Fruit fly (Drosophila melanogaster) whole organism, embryonic: Measurements from ENCODE around the gene foxo.
A peak's percentile ranks its signal among the peaks of the same experiment; 100 is the strongest.

Experiments used
- Adf1 ChIP-seq: fragments of 200-800 bp; sonication (Bioruptor generic); IDR thresholded peaks from 2 replicates; pipeline ENCODE4 v1.3.6; 2022; ENCODE audit warnings: missing biosample characterization, missing genetic modification characterization
- Blimp-1 ChIP-seq: fragments of 200-800 bp; sonication (Bioruptor generic); optimal IDR thresholded peaks from 3 replicates; lab custom pipeline; 2018; ENCODE audit warnings: missing biosample characterization, missing genetic modification characterization, mild to moderate bottlenecking, moderate library complexity, missing genetic modification reagents
- CG10543 ChIP-seq: fragments of 200-800 bp; sonication (Bioruptor generic); optimal IDR thresholded peaks from 3 replicates; lab custom pipeline; 2017; ENCODE audit warnings: missing biosample characterization, mild to moderate bottlenecking, missing genetic modification characterization, moderate library complexity
- CG12769 ChIP-seq: fragments of 200-800 bp; sonication (Bioruptor generic); optimal IDR thresholded peaks from 2 replicates; lab custom pipeline; 2019; ENCODE audit warnings: missing biosample characterization, mild to moderate bottlenecking, missing genetic modification characterization, moderate library complexity
- CG1647 ChIP-seq: fragments of 200-800 bp; sonication (Bioruptor generic); optimal IDR thresholded peaks from 3 replicates; lab custom pipeline; 2016; ENCODE audit warnings: missing biosample characterization, missing genetic modification characterization
- CG17359 ChIP-seq: fragments of 200-800 bp; sonication (Bioruptor generic); optimal IDR thresholded peaks from 3 replicates; lab custom pipeline; 2018; ENCODE audit warnings: missing biosample characterization, mild to moderate bottlenecking, missing genetic modification characterization, moderate library complexity
- CG2129 ChIP-seq: fragments of 200-800 bp; sonication (Bioruptor generic); IDR thresholded peaks from 2 replicates; pipeline ENCODE4 v1.3.6; 2022; ENCODE audit warnings: missing biosample characterization, missing genetic modification characterization; ENCODE audit not compliant: partially characterized antibody
- CG2202 ChIP-seq: fragments of 200-800 bp; sonication (Bioruptor generic); optimal IDR thresholded peaks from 2 replicates; lab custom pipeline; 2018; ENCODE audit warnings: missing biosample characterization, mild to moderate bottlenecking, missing genetic modification characterization
- CG32532 ChIP-seq: fragments of 200-800 bp; sonication (Bioruptor generic); IDR thresholded peaks from 2 replicates; pipeline ENCODE4 v1.3.6; 2022; ENCODE audit warnings: missing biosample characterization, missing genetic modification characterization
- CG32772 ChIP-seq: fragments of 200-800 bp; sonication (Bioruptor generic); IDR thresholded peaks from 2 replicates; pipeline ENCODE4 v1.3.6; 2022; ENCODE audit warnings: missing biosample characterization, missing genetic modification characterization
- CG5180 ChIP-seq: fragments of 200-800 bp; sonication (Bioruptor generic); optimal IDR thresholded peaks from 3 replicates; lab custom pipeline; 2017; ENCODE audit warnings: missing biosample characterization, missing genetic modification characterization, mild to moderate bottlenecking, moderate library complexity, missing genetic modification reagents
- CG6254 ChIP-seq: fragments of 200-800 bp; sonication (Bioruptor generic); optimal IDR thresholded peaks from 3 replicates; lab custom pipeline; 2017; ENCODE audit warnings: mild to moderate bottlenecking, missing biosample characterization, missing genetic modification reagents, missing genetic modification characterization
- CG6813 ChIP-seq: fragments of 200-800 bp; sonication (Bioruptor generic); optimal IDR thresholded peaks from 2 replicates; lab custom pipeline; 2017; ENCODE audit warnings: missing biosample characterization, missing genetic modification characterization, mild to moderate bottlenecking, moderate library complexity, missing genetic modification reagents
- CG8290 ChIP-seq, 3 experiments: fragments of 200-800 bp; sonication (Bioruptor generic); optimal IDR thresholded peaks; 2 replicates each; lab custom pipeline; 2016 to 2019; ENCODE audit warnings: missing biosample characterization in 3 of 3, missing genetic modification characterization in 3 of 3, mild to moderate bottlenecking in 2 of 3, moderate library complexity in 1 of 3
- CG9437 ChIP-seq: fragments of 200-800 bp; sonication (Bioruptor generic); optimal IDR thresholded peaks from 2 replicates; lab custom pipeline; 2018; ENCODE audit warnings: missing biosample characterization, mild to moderate bottlenecking, missing genetic modification characterization
- CG9817 ChIP-seq: fragments of 200-800 bp; sonication (Bioruptor generic); optimal IDR thresholded peaks from 2 replicates; lab custom pipeline; 2018; ENCODE audit warnings: missing biosample characterization, mild to moderate bottlenecking, missing genetic modification characterization, moderate library complexity
- Deaf1 ChIP-seq: fragments of 200-800 bp; optimal IDR thresholded peaks from 3 replicates; lab custom pipeline; 2019; ENCODE audit warnings: missing biosample characterization, mild to moderate bottlenecking, missing genetic modification characterization, moderate library complexity
- Dref ChIP-seq: fragments of 200-800 bp; sonication (Bioruptor generic); IDR thresholded peaks from 2 replicates; pipeline ENCODE4 v1.3.6; 2022; ENCODE audit warnings: missing biosample characterization, missing genetic modification characterization
- Drgx ChIP-seq: fragments of 200-800 bp; sonication (Bioruptor generic); IDR thresholded peaks from 2 replicates; pipeline ENCODE4 v1.3.6; 2022; ENCODE audit warnings: missing biosample characterization, missing genetic modification characterization
- Hand ChIP-seq: fragments of 200-800 bp; sonication (Bioruptor generic); optimal IDR thresholded peaks from 2 replicates; lab custom pipeline; 2017; ENCODE audit warnings: mild to moderate bottlenecking, missing biosample characterization, missing genetic modification reagents, missing genetic modification characterization
- Hr78 ChIP-seq, 2 experiments: fragments of 200-800 bp in 1 of 2; fragments of >200 bp in 1 of 2; sonication (Bioruptor generic) in 1 of 2; optimal IDR thresholded peaks; 2 replicates each; lab custom pipeline; 2017 to 2019; ENCODE audit warnings: missing biosample characterization in 2 of 2, missing genetic modification characterization in 2 of 2, mild to moderate bottlenecking in 1 of 2, moderate library complexity in 1 of 2
- MESR4 ChIP-seq: fragments of 200-800 bp; sonication (Bioruptor generic); optimal IDR thresholded peaks from 2 replicates; lab custom pipeline; 2018; ENCODE audit warnings: missing biosample characterization, mild to moderate bottlenecking, missing genetic modification characterization, moderate library complexity
- NC2α ChIP-seq: fragments of 200-800 bp; sonication (Bioruptor generic); optimal IDR thresholded peaks from 2 replicates; lab custom pipeline; 2016; ENCODE audit warnings: missing biosample characterization, missing genetic modification characterization
- NFAT ChIP-seq: fragments of 200-800 bp; sonication (Bioruptor generic); IDR thresholded peaks from 2 replicates; pipeline ENCODE4 v1.3.6; 2022; ENCODE audit warnings: missing biosample characterization, missing genetic modification characterization
- abd-A ChIP-seq: fragments of 200-800 bp; sonication (Bioruptor generic); optimal IDR thresholded peaks from 3 replicates; lab custom pipeline; 2019; ENCODE audit warnings: missing biosample characterization, mild to moderate bottlenecking, missing genetic modification characterization, moderate library complexity
- ase ChIP-seq: fragments of 200-800 bp; sonication (Bioruptor generic); IDR thresholded peaks from 3 replicates; pipeline ENCODE4 v1.3.6; 2022; ENCODE audit warnings: missing biosample characterization, missing genetic modification characterization
- ato ChIP-seq: fragments of 200-800 bp; sonication (Bioruptor generic); IDR thresholded peaks from 2 replicates; pipeline ENCODE4 v1.3.6; 2022; ENCODE audit warnings: missing biosample characterization, missing genetic modification characterization; ENCODE audit not compliant: partially characterized antibody
- bsh ChIP-seq, 2 experiments: fragments of 200-800 bp; sonication (Bioruptor generic); optimal IDR thresholded peaks; 2 replicates each; lab custom pipeline; 2017 to 2018; ENCODE audit warnings: mild to moderate bottlenecking in 2 of 2, missing biosample characterization in 2 of 2, missing genetic modification characterization in 2 of 2, moderate library complexity in 1 of 2
- corto ChIP-seq: fragments of 200-800 bp; sonication (Bioruptor generic); optimal IDR thresholded peaks from 2 replicates; lab custom pipeline; 2016; ENCODE audit warnings: missing biosample characterization, mild to moderate bottlenecking, missing genetic modification characterization, moderate library complexity
- crol ChIP-seq: fragments of 200-800 bp; sonication (Bioruptor generic); IDR thresholded peaks from 2 replicates; pipeline ENCODE4 v1.3.6; 2022; ENCODE audit warnings: missing biosample characterization, missing genetic modification characterization
- dati ChIP-seq: fragments of 200-800 bp; sonication (Bioruptor generic); IDR thresholded peaks from 2 replicates; pipeline ENCODE4 v1.3.6; 2022; ENCODE audit warnings: missing biosample characterization, missing genetic modification characterization
- fru ChIP-seq: fragments of >200 bp; optimal IDR thresholded peaks from 2 replicates; lab custom pipeline; 2017
- ftz-f1 ChIP-seq: fragments of 200-800 bp; sonication (Bioruptor generic); optimal IDR thresholded peaks from 2 replicates; lab custom pipeline; 2016; ENCODE audit warnings: missing biosample characterization, missing genetic modification characterization
- gem ChIP-seq: fragments of 200-800 bp; sonication (Bioruptor generic); optimal IDR thresholded peaks from 2 replicates; lab custom pipeline; 2019; ENCODE audit warnings: missing biosample characterization, mild to moderate bottlenecking, missing genetic modification characterization, moderate library complexity
- ken ChIP-seq: fragments of 200-800 bp; sonication (Bioruptor generic); IDR thresholded peaks from 3 replicates; pipeline ENCODE4 v1.3.6; 2022; ENCODE audit warnings: missing biosample characterization, missing genetic modification characterization
- lbe ChIP-seq: fragments of 200-800 bp; sonication (Bioruptor generic); optimal IDR thresholded peaks from 2 replicates; lab custom pipeline; 2016; ENCODE audit warnings: missing biosample characterization, mild to moderate bottlenecking, missing genetic modification characterization
- lmd ChIP-seq: fragments of 200-800 bp; sonication (Bioruptor generic); IDR thresholded peaks from 2 replicates; pipeline ENCODE4 v1.3.6; 2022; ENCODE audit warnings: missing biosample characterization, missing genetic modification characterization
- mirr ChIP-seq: fragments of 200-800 bp; sonication (Bioruptor generic); optimal IDR thresholded peaks from 3 replicates; lab custom pipeline; 2018; ENCODE audit warnings: missing biosample characterization, mild to moderate bottlenecking, missing genetic modification characterization
- nom ChIP-seq: fragments of 200-800 bp; sonication (Bioruptor generic); optimal IDR thresholded peaks from 2 replicates; lab custom pipeline; 2017; ENCODE audit warnings: missing biosample characterization, missing genetic modification characterization, mild to moderate bottlenecking, moderate library complexity, missing genetic modification reagents
- otp ChIP-seq: fragments of 200-800 bp; sonication (Bioruptor generic); IDR thresholded peaks from 3 replicates; pipeline ENCODE4, ENCODE4 v1.3.6; 2022; ENCODE audit warnings: missing biosample characterization, missing genetic modification characterization
- sd ChIP-seq: fragments of 200-800 bp; sonication (Bioruptor generic); optimal IDR thresholded peaks from 3 replicates; lab custom pipeline; 2018; ENCODE audit warnings: missing biosample characterization, mild to moderate bottlenecking, missing genetic modification characterization, moderate library complexity
- sqz ChIP-seq: fragments of 200-800 bp; sonication (Bioruptor generic); optimal IDR thresholded peaks from 3 replicates; lab custom pipeline; 2018; ENCODE audit warnings: missing biosample characterization, mild to moderate bottlenecking, missing genetic modification characterization
- tio ChIP-seq: fragments of 200-800 bp; sonication (Bioruptor generic); optimal IDR thresholded peaks from 2 replicates; lab custom pipeline; 2017; ENCODE audit warnings: missing biosample characterization, missing genetic modification characterization, inconsistent platforms
- twi ChIP-seq: fragments of 200-800 bp; optimal IDR thresholded peaks from 2 replicates; lab custom pipeline; 2019; ENCODE audit warnings: missing biosample characterization, mild to moderate bottlenecking, missing genetic modification characterization, moderate library complexity
- vfl ChIP-seq: fragments of 200-800 bp; sonication (Bioruptor generic); optimal IDR thresholded peaks from 2 replicates; lab custom pipeline; 2016; ENCODE audit warnings: missing biosample characterization, missing genetic modification characterization
- zen2 ChIP-seq: fragments of 200-800 bp; sonication (Bioruptor generic); IDR thresholded peaks from 3 replicates; pipeline ENCODE4 v1.3.6; 2022; ENCODE audit warnings: missing biosample characterization, missing genetic modification characterization; ENCODE audit not compliant: partially characterized antibody

foxo gene

DNA sequence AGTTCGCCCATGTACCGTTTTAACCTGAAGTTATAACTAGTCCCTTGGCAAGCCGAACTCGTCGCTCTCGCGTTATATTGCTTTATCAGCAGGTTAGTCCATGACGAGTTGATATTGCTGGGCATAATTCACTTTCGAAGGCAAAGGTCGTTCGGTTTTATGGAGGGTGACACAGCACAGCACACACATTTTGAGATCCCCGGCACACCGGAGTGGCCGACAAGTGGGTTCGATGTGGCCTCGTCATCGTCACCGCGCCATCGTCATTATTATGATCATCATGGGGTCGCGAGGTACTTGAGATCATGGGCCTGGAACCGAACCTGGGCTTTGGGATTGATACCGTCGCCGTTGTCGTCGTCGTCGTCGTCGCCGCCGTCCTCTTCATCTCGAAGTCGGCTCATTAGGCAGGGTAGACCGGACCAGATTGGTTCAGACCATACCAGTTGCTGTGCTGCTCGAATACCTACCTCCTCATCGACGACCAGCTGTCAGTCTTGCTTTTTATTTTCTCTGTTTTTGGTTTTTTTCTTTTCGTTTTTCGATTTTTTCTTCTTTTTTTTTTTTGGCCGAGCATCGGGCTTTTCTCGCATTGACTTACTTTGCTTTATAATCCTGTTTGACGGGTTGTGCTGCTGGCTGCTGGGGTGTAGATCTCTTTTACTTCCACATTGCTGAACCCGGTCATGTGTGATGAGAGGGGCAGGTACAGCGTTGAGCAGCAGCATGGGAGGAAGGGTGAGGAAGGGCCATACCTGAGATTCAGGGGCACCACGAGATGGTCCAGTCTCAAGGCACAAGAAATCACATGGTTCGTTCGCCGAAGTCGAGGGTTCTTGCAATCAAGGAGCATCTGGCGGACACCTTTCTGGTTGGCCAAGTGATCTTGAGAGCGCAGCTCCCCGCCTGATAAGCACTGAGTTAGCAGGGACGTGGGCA lies 4.6 kb downstream of the foxo start:
- peak; percentile 100 for TF ChIP-seq nom (GFP tag; lab: Kevin White, UChicago)
- TF ChIP-seq Dref (GFP tag; lab: Robert Waterston, UW): no peak
- TF ChIP-seq gem (tag; lab: Kevin White, UChicago): peak; percentile 12
- TF ChIP-seq Deaf1: peak; percentile 19
- no peak for TF ChIP-seq CG32532 (GFP tag; lab: Robert Waterston, UW)
- TF ChIP-seq CG6813 (GFP tag; lab: Kevin White, UChicago): no peak
- TF ChIP-seq ato: 0 out of 2 replicates have a peak, but pooled peaks have one; percentile 11
- no peak for TF ChIP-seq CG9817 (tag; lab: Kevin White, UChicago)
- peak; percentile 64 for TF ChIP-seq crol
- no peak for TF ChIP-seq CG8290 (GFP tag; optimal IDR thresholded peaks at IDR 0.05; lab: Kevin White, UChicago)
- TF ChIP-seq CG8290 (tag; optimal IDR thresholded peaks at IDR 0.05; lab: Kevin White, UChicago): peak in 1 of 2 experiments; percentile 27
- TF ChIP-seq CG6254: no peak
- peak; percentile 86 for TF ChIP-seq corto (GFP tag; lab: Kevin White, UChicago)
- peak; percentile 44 for TF ChIP-seq sd
- TF ChIP-seq NC2α: no peak
- TF ChIP-seq Hr78 (GFP tag; optimal IDR thresholded peaks at IDR 0.05; lab: Kevin White, UChicago): peak in 1 of 2 experiments; percentile 49
- TF ChIP-seq ken: 0 out of 3 replicates have a peak, but pooled peaks have one; percentile 17
- peak; percentile 8 for TF ChIP-seq CG5180 (GFP tag; lab: Kevin White, UChicago)
- TF ChIP-seq bsh (GFP tag; optimal IDR thresholded peaks at IDR 0.05; lab: Kevin White, UChicago): peak in 1 of 2 experiments; percentile 99
- TF ChIP-seq tio: peak; percentile 25
- no peak for TF ChIP-seq CG9437 (GFP tag; lab: Kevin White, UChicago)
- TF ChIP-seq CG2129: no peak
- peak; percentile 87 for TF ChIP-seq Drgx (GFP tag; lab: Robert Waterston, UW)
- TF ChIP-seq NFAT: 0 out of 2 replicates have a peak, but pooled peaks have one; percentile 10
- peak; percentile 74 for TF ChIP-seq CG12769 (tag; lab: Kevin White, UChicago)
- TF ChIP-seq zen2 (GFP tag; lab: Robert Waterston, UW): no peak
- TF ChIP-seq Blimp-1 (GFP tag; lab: Kevin White, UChicago): peak; percentile 52
- TF ChIP-seq dati (GFP tag; lab: Robert Waterston, UW): 0 out of 2 replicates have a peak, but pooled peaks have one; percentile 2
- TF ChIP-seq sqz (GFP tag; lab: Kevin White, UChicago): peak; percentile 77
- TF ChIP-seq ftz-f1 (GFP tag; lab: Kevin White, UChicago): peak; percentile 68
- TF ChIP-seq CG10543 (GFP tag; lab: Kevin White, UChicago): peak; percentile 41
- no peak for TF ChIP-seq MESR4
- TF ChIP-seq lmd: peak; percentile 15; the same call in 1 of the 2 replicates
- TF ChIP-seq fru: no peak
- TF ChIP-seq otp (GFP tag; lab: Robert Waterston, UW): no peak
- TF ChIP-seq lbe: peak; percentile 77
- peak; percentile 15 for TF ChIP-seq abd-A (tag; lab: Kevin White, UChicago)
- TF ChIP-seq Hand (GFP tag; lab: Kevin White, UChicago): no peak
- no peak for TF ChIP-seq CG2202
- peak; percentile 20 for TF ChIP-seq mirr (GFP tag; lab: Kevin White, UChicago)
- no peak for TF ChIP-seq CG32772
- TF ChIP-seq CG1647: no peak
- TF ChIP-seq vfl (GFP tag; lab: Kevin White, UChicago): no peak
- peak; percentile 31; the same call in 1 of the 2 replicates for TF ChIP-seq Adf1 (GFP tag; lab: Robert Waterston, UW)
- peak; percentile 17 for TF ChIP-seq CG17359 (tag; lab: Kevin White, UChicago)
- TF ChIP-seq ase: 0 out of 3 replicates have a peak, but pooled peaks have one; percentile 4
- peak; percentile 17 for TF ChIP-seq twi
